Fruit fly (Drosophila melanogaster) whole organism, embryonic: ENCODE results near the gene mnd.

Experiments
- Bgb ChIP-seq: fragments of 200-800 bp; sonication (Bioruptor generic); IDR thresholded peaks from 2 replicates; pipeline ENCODE4 v1.3.6; 2022; ENCODE audit warnings: missing biosample characterization, missing genetic modification characterization; ENCODE audit not compliant: partially characterized antibody
- Bteb2 ChIP-seq: fragments of 200-800 bp; sonication (Bioruptor generic); optimal IDR thresholded peaks from 2 replicates; lab custom pipeline; 2016; ENCODE audit warnings: missing biosample characterization, missing genetic modification characterization
- C15 ChIP-seq: fragments of 200-800 bp; sonication (Bioruptor generic); IDR thresholded peaks from 3 replicates; pipeline ENCODE4 v1.3.6; 2022; ENCODE audit warnings: missing biosample characterization, missing genetic modification characterization
- CG10274 ChIP-seq: fragments of 200-800 bp; sonication (Bioruptor generic); optimal IDR thresholded peaks from 3 replicates; lab custom pipeline; 2017; ENCODE audit warnings: missing biosample characterization, mild to moderate bottlenecking, missing genetic modification characterization
- CG10366 ChIP-seq: fragments of 200-800 bp; sonication (Bioruptor generic); IDR thresholded peaks from 2 replicates; pipeline ENCODE4 v1.3.6; 2022; ENCODE audit warnings: missing biosample characterization, missing genetic modification characterization
- CG10565 ChIP-seq: fragments of 200-800 bp; sonication (Bioruptor generic); optimal IDR thresholded peaks from 3 replicates; lab custom pipeline; 2016; ENCODE audit warnings: missing biosample characterization, mild to moderate bottlenecking, missing genetic modification characterization
- CG12155 ChIP-seq: fragments of 200-800 bp; sonication (Bioruptor generic); optimal IDR thresholded peaks from 3 replicates; lab custom pipeline; 2016; ENCODE audit warnings: missing biosample characterization, missing genetic modification characterization
- CG12299 ChIP-seq: fragments of 200-800 bp; sonication (Bioruptor generic); optimal IDR thresholded peaks from 2 replicates; lab custom pipeline; 2018; ENCODE audit warnings: missing biosample characterization, mild to moderate bottlenecking, missing genetic modification characterization
- CG13775 ChIP-seq: fragments of 200-800 bp; sonication (Bioruptor generic); optimal IDR thresholded peaks from 3 replicates; lab custom pipeline; 2017; ENCODE audit warnings: missing biosample characterization, mild to moderate bottlenecking, missing genetic modification characterization
- CG1529 ChIP-seq: fragments of 200-800 bp; sonication (Bioruptor generic); optimal IDR thresholded peaks from 3 replicates; lab custom pipeline; 2018; ENCODE audit warnings: missing biosample characterization, missing genetic modification characterization
- CG1603 ChIP-seq: fragments of 200-800 bp; sonication (Bioruptor generic); optimal IDR thresholded peaks from 2 replicates; lab custom pipeline; 2019; ENCODE audit warnings: missing biosample characterization, mild to moderate bottlenecking, missing genetic modification characterization, moderate library complexity
- CG1647 ChIP-seq: fragments of 200-800 bp; sonication (Bioruptor generic); optimal IDR thresholded peaks from 3 replicates; lab custom pipeline; 2016; ENCODE audit warnings: missing biosample characterization, missing genetic modification characterization
- CG16815 ChIP-seq: fragments of 200-800 bp; sonication (Bioruptor generic); optimal IDR thresholded peaks from 3 replicates; lab custom pipeline; 2017; ENCODE audit warnings: missing biosample characterization, mild to moderate bottlenecking, missing genetic modification characterization
- CG17186 ChIP-seq: fragments of 200-800 bp; sonication (Bioruptor generic); optimal IDR thresholded peaks from 3 replicates; lab custom pipeline; 2017; ENCODE audit warnings: missing biosample characterization, missing genetic modification reagents, missing genetic modification characterization
- CG17612 ChIP-seq: fragments of 200-800 bp; sonication (Bioruptor generic); IDR thresholded peaks from 2 replicates; pipeline ENCODE4 v1.3.6; 2022; ENCODE audit warnings: missing biosample characterization, missing genetic modification characterization
- CG3281 ChIP-seq: fragments of 200-800 bp; sonication (Bioruptor generic); optimal IDR thresholded peaks from 3 replicates; lab custom pipeline; 2017; ENCODE audit warnings: missing biosample characterization, mild to moderate bottlenecking, missing genetic modification characterization
- CG34422 ChIP-seq: fragments of 200-800 bp; sonication (Bioruptor generic); IDR thresholded peaks from 3 replicates; pipeline ENCODE4 v1.3.6; 2022; ENCODE audit warnings: missing biosample characterization, missing genetic modification characterization
- CG8089 ChIP-seq: fragments of 200-800 bp; sonication (Bioruptor generic); optimal IDR thresholded peaks from 3 replicates; lab custom pipeline; 2016; ENCODE audit warnings: missing biosample characterization, missing genetic modification characterization
- CG8290 ChIP-seq, 3 experiments: fragments of 200-800 bp; sonication (Bioruptor generic); optimal IDR thresholded peaks; 2 replicates each; lab custom pipeline; 2016 to 2019; ENCODE audit warnings: missing biosample characterization in 3 of 3, missing genetic modification characterization in 3 of 3, mild to moderate bottlenecking in 2 of 3, moderate library complexity in 1 of 3
- CG8944 ChIP-seq: fragments of 200-800 bp; sonication (Bioruptor generic); optimal IDR thresholded peaks from 3 replicates; lab custom pipeline; 2016; ENCODE audit warnings: missing biosample characterization, missing genetic modification characterization
- CG9932 ChIP-seq: fragments of 200-800 bp; sonication (Bioruptor generic); IDR thresholded peaks from 2 replicates; pipeline ENCODE4 v1.3.6; 2022; ENCODE audit warnings: missing biosample characterization, missing genetic modification characterization
- Dad ChIP-seq: fragments of 200-800 bp; sonication (Bioruptor generic); optimal IDR thresholded peaks from 3 replicates; lab custom pipeline; 2016; ENCODE audit warnings: missing biosample characterization, missing genetic modification characterization
- Dref ChIP-seq: fragments of 200-800 bp; sonication (Bioruptor generic); IDR thresholded peaks from 2 replicates; pipeline ENCODE4 v1.3.6; 2022; ENCODE audit warnings: missing biosample characterization, missing genetic modification characterization
- Ets97D ChIP-seq: fragments of 200-800 bp; sonication (Bioruptor generic); optimal IDR thresholded peaks from 3 replicates; lab custom pipeline; 2016; ENCODE audit warnings: missing biosample characterization, missing genetic modification characterization
- Gsc ChIP-seq: fragments of 200-800 bp; sonication (Bioruptor generic); IDR thresholded peaks from 2 replicates; pipeline ENCODE4 v1.3.6; 2022; ENCODE audit warnings: missing biosample characterization, missing genetic modification characterization
- Hr3 ChIP-seq: fragments of 200-800 bp; sonication (Bioruptor generic); optimal IDR thresholded peaks from 3 replicates; lab custom pipeline; 2016; ENCODE audit warnings: missing biosample characterization, missing genetic modification characterization
- Lim3 ChIP-seq: fragments of 200-800 bp; sonication (Bioruptor generic); IDR thresholded peaks from 2 replicates; pipeline ENCODE4 v1.3.6; 2022; ENCODE audit warnings: missing biosample characterization, missing genetic modification characterization
- Nf-YB ChIP-seq: fragments of 200-800 bp; sonication (Bioruptor generic); optimal IDR thresholded peaks from 3 replicates; lab custom pipeline; 2019; ENCODE audit warnings: missing biosample characterization, mild to moderate bottlenecking, missing genetic modification characterization, moderate library complexity
- NfI ChIP-seq: fragments of 200-800 bp; sonication (Bioruptor generic); optimal IDR thresholded peaks from 3 replicates; lab custom pipeline; 2018; ENCODE audit warnings: missing biosample characterization, mild to moderate bottlenecking, missing genetic modification characterization, moderate library complexity
- Opbp ChIP-seq: fragments of 200-800 bp; sonication (Bioruptor generic); IDR thresholded peaks from 3 replicates; pipeline ENCODE4 v1.3.6; 2022; ENCODE audit warnings: missing biosample characterization, missing genetic modification characterization; ENCODE audit not compliant: partially characterized antibody
- Ravus ChIP-seq: fragments of 200-800 bp; sonication (Bioruptor generic); IDR thresholded peaks from 2 replicates; pipeline ENCODE4 v1.3.6; 2022; ENCODE audit warnings: missing biosample characterization, missing genetic modification characterization
- Side ChIP-seq: fragments of 200-800 bp; sonication (Bioruptor generic); optimal IDR thresholded peaks from 2 replicates; lab custom pipeline; 2016; ENCODE audit warnings: missing biosample characterization, missing genetic modification characterization
- Taf1 ChIP-seq: fragments of 200-800 bp; sonication (Bioruptor generic); IDR thresholded peaks from 2 replicates; pipeline ENCODE4 v1.3.6; 2022; ENCODE audit warnings: missing biosample characterization, missing genetic modification characterization
- bowl ChIP-seq: fragments of 200-800 bp; sonication (Bioruptor generic); IDR thresholded peaks from 2 replicates; pipeline ENCODE4 v1.3.6; 2022; ENCODE audit warnings: missing biosample characterization, missing genetic modification characterization
- br ChIP-seq: fragments of >200 bp; optimal IDR thresholded peaks from 2 replicates; lab custom pipeline; 2017
- cwo ChIP-seq: fragments of 200-800 bp; sonication (Bioruptor generic); optimal IDR thresholded peaks from 3 replicates; lab custom pipeline; 2017; ENCODE audit warnings: missing biosample characterization, missing genetic modification characterization, mild to moderate bottlenecking, moderate library complexity, missing genetic modification reagents
- dm ChIP-seq: fragments of 200-800 bp; sonication (Bioruptor generic); optimal IDR thresholded peaks from 3 replicates; lab custom pipeline; 2016; ENCODE audit warnings: missing biosample characterization, missing genetic modification characterization
- grn ChIP-seq: fragments of 200-800 bp; sonication (Bioruptor generic); optimal IDR thresholded peaks from 3 replicates; lab custom pipeline; 2017; ENCODE audit warnings: missing biosample characterization, missing genetic modification characterization
- gsb-n ChIP-seq: fragments of 200-800 bp; sonication (Bioruptor generic); optimal IDR thresholded peaks from 3 replicates; lab custom pipeline; 2018; ENCODE audit warnings: missing biosample characterization, mild to moderate bottlenecking, missing genetic modification characterization
- kah ChIP-seq: fragments of 200-800 bp; sonication (Bioruptor generic); optimal IDR thresholded peaks from 2 replicates; lab custom pipeline; 2018; ENCODE audit warnings: missing biosample characterization, mild to moderate bottlenecking, missing genetic modification characterization
- klu ChIP-seq: fragments of 200-800 bp; sonication (Bioruptor generic); IDR thresholded peaks from 2 replicates; pipeline ENCODE4 v1.3.6; 2022; ENCODE audit warnings: missing biosample characterization, missing genetic modification characterization
- lbe ChIP-seq: fragments of 200-800 bp; sonication (Bioruptor generic); optimal IDR thresholded peaks from 2 replicates; lab custom pipeline; 2016; ENCODE audit warnings: missing biosample characterization, mild to moderate bottlenecking, missing genetic modification characterization
- mam ChIP-seq: fragments of 200-800 bp; sonication (Bioruptor generic); optimal IDR thresholded peaks from 3 replicates; lab custom pipeline; 2016; ENCODE audit warnings: missing biosample characterization, missing genetic modification characterization
- mld ChIP-seq: fragments of 200-800 bp; sonication (Bioruptor generic); IDR thresholded peaks from 3 replicates; pipeline ENCODE4 v1.3.6; 2022; ENCODE audit warnings: missing biosample characterization, missing genetic modification characterization; ENCODE audit not compliant: partially characterized antibody
- nom ChIP-seq: fragments of 200-800 bp; sonication (Bioruptor generic); optimal IDR thresholded peaks from 2 replicates; lab custom pipeline; 2017; ENCODE audit warnings: missing biosample characterization, missing genetic modification characterization, mild to moderate bottlenecking, moderate library complexity, missing genetic modification reagents
- org-1 ChIP-seq: fragments of 200-800 bp; sonication (Bioruptor generic); optimal IDR thresholded peaks from 2 replicates; lab custom pipeline; 2017; ENCODE audit warnings: missing biosample characterization, missing genetic modification characterization
- psq ChIP-seq: fragments of 200-800 bp; sonication (Bioruptor generic); optimal IDR thresholded peaks from 2 replicates; lab custom pipeline; 2017; ENCODE audit warnings: missing biosample characterization, missing genetic modification characterization
- salm ChIP-seq: fragments of 200-800 bp; sonication (Bioruptor generic); optimal IDR thresholded peaks from 2 replicates; lab custom pipeline; 2018; ENCODE audit warnings: missing biosample characterization, mild to moderate bottlenecking, missing genetic modification characterization
- sc ChIP-seq, 3 experiments: fragments of >200 bp in 2 of 3; fragments of 200-800 bp in 1 of 3; sonication (Bioruptor generic) in 1 of 3; optimal IDR thresholded peaks; 2 replicates in 2 of 3; 3 replicates in 1 of 3; lab custom pipeline; 2017; ENCODE audit warnings: mild to moderate bottlenecking in 1 of 3, missing biosample characterization in 1 of 3, missing genetic modification characterization in 1 of 3, missing genetic modification reagents in 1 of 3
- sim ChIP-seq: fragments of 200-800 bp; sonication (Bioruptor generic); IDR thresholded peaks from 2 replicates; pipeline ENCODE4 v1.3.6; 2022; ENCODE audit warnings: missing biosample characterization, missing genetic modification characterization
- tgo ChIP-seq: fragments of 200-800 bp; sonication (Bioruptor generic); IDR thresholded peaks from 3 replicates; pipeline ENCODE4 v1.3.6; 2022; ENCODE audit warnings: missing biosample characterization, missing genetic modification characterization
- yki ChIP-seq: fragments of >200 bp; optimal IDR thresholded peaks from 3 replicates; lab custom pipeline; 2018

Gene mnd

DNA sequence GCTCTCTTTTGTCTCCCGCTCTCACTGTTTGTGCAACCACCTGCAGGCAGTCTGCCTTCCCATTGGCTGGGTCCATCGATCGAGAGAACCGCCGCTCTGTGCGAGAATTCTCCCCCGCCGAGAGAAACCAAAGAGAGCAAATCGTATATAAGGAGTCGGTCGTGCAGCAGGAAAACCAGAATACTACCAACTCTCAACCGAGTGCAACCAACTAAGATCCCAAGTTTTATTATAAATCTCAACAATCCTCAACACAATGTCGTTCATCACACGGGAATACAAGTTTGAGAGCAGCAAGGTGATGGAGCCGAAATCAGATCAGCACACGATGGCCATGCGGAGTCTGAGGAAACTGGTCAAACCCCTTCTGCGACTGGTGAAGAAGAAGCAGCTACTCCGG lies 15.7 kb upstream of the mnd start, which contains the start of gene Tom (continued):
- TF ChIP-seq Gsc (no peak), Bgb (GFP tag; lab: Robert Waterston, UW) (no peak), mld (GFP tag; lab: Robert Waterston, UW) (no peak), cwo (GFP tag; lab: Kevin White, UChicago) (no peak), CG9932 (GFP tag; lab: Robert Waterston, UW) (no peak), CG16815 (GFP tag; lab: Kevin White, UChicago) (no peak), nom (GFP tag; lab: Kevin White, UChicago) (peak; percentile 32), klu (GFP tag; lab: Robert Waterston, UW) (no peak), org-1 (GFP tag; lab: Kevin White, UChicago) (no peak), CG13775 (GFP tag; lab: Kevin White, UChicago) (no peak), CG10274 (GFP tag; lab: Kevin White, UChicago) (no peak), CG3281 (GFP tag; lab: Kevin White, UChicago) (no peak), Lim3 (GFP tag; lab: Robert Waterston, UW) (no peak), psq (GFP tag; lab: Kevin White, UChicago) (no peak), Dref (GFP tag; lab: Robert Waterston, UW) (no peak), CG10565 (no peak), Side (GFP tag; lab: Kevin White, UChicago) (no peak), lbe (GFP tag; lab: Kevin White, UChicago) (peak; percentile 10), bowl (GFP tag; lab: Robert Waterston, UW) (no peak), CG8944 (GFP tag; lab: Kevin White, UChicago) (no peak), Ravus (GFP tag; lab: Robert Waterston, UW) (no peak), sc (optimal IDR thresholded peaks at IDR 0.05; lab: Kevin White, UChicago) (no peak), sc (GFP tag; optimal IDR thresholded peaks at IDR 0.05; lab: Kevin White, UChicago) (no peak), gsb-n (tag; lab: Kevin White, UChicago) (no peak), yki (lab: Kevin White, UChicago) (peak; percentile 93), CG1529 (GFP tag; lab: Kevin White, UChicago) (no peak), Bteb2 (GFP tag; lab: Kevin White, UChicago) (no peak), br (lab: Kevin White, UChicago) (no peak), Taf1 (GFP tag; lab: Robert Waterston, UW) (no peak), dm (GFP tag; lab: Kevin White, UChicago) (no peak), CG10366 (GFP tag; lab: Robert Waterston, UW) (no peak), CG8089 (no peak), Opbp (GFP tag; lab: Robert Waterston, UW) (0 out of 3 replicates have a peak, but pooled peaks have one; percentile 19), Nf-YB (GFP tag; lab: Kevin White, UChicago) (peak; percentile 96), grn (GFP tag; lab: Kevin White, UChicago) (no peak), sim (no peak), CG17612 (GFP tag; lab: Robert Waterston, UW) (no peak), mam (GFP tag; lab: Kevin White, UChicago) (no peak), NfI (GFP tag; lab: Kevin White, UChicago) (no peak), salm (no peak), CG8290 (GFP tag; optimal IDR thresholded peaks at IDR 0.05; lab: Kevin White, UChicago) (no peak), CG8290 (tag; optimal IDR thresholded peaks at IDR 0.05; lab: Kevin White, UChicago) (peak in 1 of 2 experiments; percentile 6), kah (GFP tag; lab: Kevin White, UChicago) (peak; percentile 99), Hr3 (GFP tag; lab: Kevin White, UChicago) (no peak), CG12299 (tag; lab: Kevin White, UChicago) (no peak), CG1603 (tag; lab: Kevin White, UChicago) (peak; percentile 18), CG12155 (GFP tag; lab: Kevin White, UChicago) (no peak), tgo (GFP tag; lab: Robert Waterston, UW) (no peak), Ets97D (GFP tag; lab: Kevin White, UChicago) (no peak), C15 (GFP tag; lab: Robert Waterston, UW) (no peak), CG17186 (GFP tag; lab: Kevin White, UChicago) (no peak), Dad (no peak), CG34422 (GFP tag; lab: Robert Waterston, UW) (no peak), CG1647 (GFP tag; lab: Kevin White, UChicago) (no peak)
